Worm (Caenorhabditis elegans) whole organism, L4/young adult: ENCODE results near the gene C45G9.4.

Experiments used
- W03F9.2 ChIP-seq: fragments of 150-350 bp; optimal IDR thresholded peaks from 2 replicates; lab custom pipeline; 2014; ENCODE audit warnings: missing biosample characterization, missing genetic modification characterization
- dao-5 ChIP-seq: sonication (generic microtip); optimal IDR thresholded peaks from 2 replicates; lab custom pipeline; 2016; ENCODE audit warnings: missing genotype, missing genetic modification characterization, moderate library complexity, missing compliant biosample characterization

- no peak for TF ChIP-seq W03F9.2 (tag; lab: Kevin White, UChicago)
- TF ChIP-seq dao-5 (tag; lab: Kevin White, UChicago), result no peak
Measured at ce11 chrIII:5096741-5097140, 34.2 kb downstream of the C45G9.4 start.
